Fruit fly (Drosophila melanogaster) S2 (cell line): Measurements from ENCODE around the gene Sf3a1.

Experiments
- CG8478 ChIP-seq: fragments of >200 bp; optimal IDR thresholded peaks from 2 replicates; lab custom pipeline; 2018
- CTCF ChIP-seq, 2 experiments: fragments of >200 bp; optimal IDR thresholded peaks; 2 replicates each; lab custom pipeline; 2018

dm6 chr3R:17008018-17008674 is 6.0 kb upstream of the Sf3a1 start, which contains the start of gene CG8907:
- TF ChIP-seq CTCF (optimal IDR thresholded peaks at IDR 0.05; lab: Kevin White, UChicago) (no peak), CG8478 (lab: Kevin White, UChicago) (no peak)
